Fruit fly (Drosophila melanogaster) whole organism: ENCODE measurements around the gene CG5781.

Source experiments
- CG8478 ChIP-seq: fragments of >200 bp; optimal IDR thresholded peaks from 2 replicates; lab custom pipeline; 2018; ENCODE audit warnings: inconsistent platforms
- Dll ChIP-seq: fragments of >200 bp; optimal IDR thresholded peaks from 2 replicates; lab custom pipeline; 2017
- EcR ChIP-seq, 2 experiments: fragments of >200 bp; optimal IDR thresholded peaks; 2 replicates each; lab custom pipeline; 2017; ENCODE audit warnings: missing biosample characterization in 2 of 2, missing genetic modification characterization in 2 of 2, missing genetic modification reagents in 2 of 2
- pan ChIP-seq: fragments of >200 bp; optimal IDR thresholded peaks from 2 replicates; lab custom pipeline; 2017
- psq ChIP-seq: fragments of >200 bp; optimal IDR thresholded peaks from 2 replicates; lab custom pipeline; 2017

DNA sequence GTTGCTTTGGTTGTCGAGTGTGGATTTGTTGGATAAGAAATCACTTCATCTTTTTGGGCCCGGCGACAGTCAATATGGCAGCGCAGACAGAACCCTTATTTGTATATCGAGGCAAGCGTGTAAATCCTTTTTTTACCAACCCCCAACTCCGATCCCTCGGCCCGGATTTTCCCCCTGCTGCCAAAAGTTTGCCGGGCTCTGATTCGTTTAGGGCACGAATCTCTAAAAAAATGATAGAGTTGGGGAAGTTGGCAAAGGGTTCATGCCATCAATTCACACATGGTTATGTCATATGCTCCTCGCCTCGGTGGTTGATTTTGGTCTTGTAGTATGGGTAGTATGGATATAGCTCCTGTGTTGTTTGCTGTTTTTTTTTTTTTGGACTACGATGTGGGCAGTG lies 10.3 kb downstream of the CG5781 start:
- TF ChIP-seq psq (lab: Kevin White, UChicago), result no peak
- TF ChIP-seq EcR (GFP tag; optimal IDR thresholded peaks at IDR 0.05; lab: Kevin White, UChicago), result no peak
- TF ChIP-seq CG8478, result no peak
- no peak for TF ChIP-seq pan (lab: Kevin White, UChicago)
- TF ChIP-seq Dll (lab: Kevin White, UChicago), result no peak
